Worm (Caenorhabditis elegans) whole organism, L4 larva: ENCODE results near the gene mrpl-18.

ENCODE experiments used
- ama-1 ChIP-seq: fragments of 150-350 bp; optimal IDR thresholded peaks from 2 replicates; lab custom pipeline; 2014; ENCODE audit warnings: inconsistent platforms, mixed read lengths
- mdt-29 ChIP-seq: fragments of 200-800 bp; sonication (Bioruptor generic); IDR thresholded peaks from 2 replicates; pipeline ENCODE4 v1.3.6; 2022; ENCODE audit warnings: missing genetic modification reagents, missing genetic modification characterization, missing compliant biosample characterization
- nhr-237 ChIP-seq: sonication (generic microtip); optimal IDR thresholded peaks from 2 replicates; lab custom pipeline; 2017; ENCODE audit warnings: missing biosample characterization, missing genetic modification characterization
- nhr-28 ChIP-seq: fragments of 150-350 bp; optimal IDR thresholded peaks from 2 replicates; lab custom pipeline; 2014; ENCODE audit warnings: missing biosample characterization, missing genetic modification characterization
- nhr-76 ChIP-seq: fragments of 150-350 bp; optimal IDR thresholded peaks from 2 replicates; lab custom pipeline; 2014; ENCODE audit warnings: missing biosample characterization, missing genetic modification characterization
- nhr-77 ChIP-seq: fragments of 150-350 bp; optimal IDR thresholded peaks from 2 replicates; lab custom pipeline; 2014; ENCODE audit warnings: missing biosample characterization, missing genetic modification characterization
- snpc-4 ChIP-seq: fragments of 150-350 bp; optimal IDR thresholded peaks from 2 replicates; lab custom pipeline; 2014; ENCODE audit warnings: missing biosample characterization, missing genetic modification characterization
- zfp-2 ChIP-seq: sonication (generic microtip); optimal IDR thresholded peaks from 2 replicates; lab custom pipeline; 2016; ENCODE audit warnings: mild to moderate bottlenecking, missing genetic modification characterization, missing compliant biosample characterization

DNA sequence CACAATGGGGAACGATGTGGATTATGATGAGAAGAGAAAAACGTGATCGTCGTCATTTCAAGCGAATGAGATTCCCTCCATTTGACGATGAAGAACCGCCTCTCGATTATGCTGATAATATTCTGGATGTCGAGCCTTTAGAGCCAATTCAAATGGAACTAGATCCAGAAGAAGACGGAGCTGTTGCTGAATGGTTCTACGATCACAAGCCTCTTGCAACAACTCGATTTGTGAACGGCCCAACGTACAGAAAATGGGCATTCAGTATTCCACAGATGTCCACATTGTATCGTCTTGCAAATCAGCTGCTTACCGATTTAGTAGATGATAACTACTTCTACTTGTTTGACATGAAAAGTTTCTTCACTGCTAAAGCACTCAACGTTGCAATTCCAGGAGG, 20.0 kb downstream of the mrpl-18 start:
- TF ChIP-seq ama-1 (no peak), nhr-76 (no peak), nhr-237 (tag; lab: Kevin White, UChicago) (no peak), zfp-2 (no peak), nhr-28 (no peak), snpc-4 (tag; lab: Kevin White, UChicago) (no peak), mdt-29 (GFP tag; lab: Robert Waterston, UW) (no peak), nhr-77 (no peak)
